Worm (Caenorhabditis elegans) whole organism, midembryonic: Measurements from ENCODE around the gene K03H9.3.

Source experiments
- T22C8.4 ChIP-seq: fragments of 200-800 bp; sonication (Bioruptor generic); IDR thresholded peaks from 2 replicates; pipeline ENCODE4 v1.3.6; 2022; ENCODE audit warnings: missing genetic modification characterization, missing compliant biosample characterization
- cog-1 ChIP-seq: sonication (generic microtip); optimal IDR thresholded peaks from 2 replicates; lab custom pipeline; 2016; ENCODE audit warnings: missing genetic modification characterization, missing compliant biosample characterization
- klf-2 ChIP-seq: fragments of 200-800 bp; sonication (Bioruptor generic); conservative IDR thresholded peaks from 2 replicates; pipeline ENCODE4 v1.3.6; 2022; ENCODE audit warnings: missing genetic modification reagents, missing genetic modification characterization, missing compliant biosample characterization
- ztf-29 ChIP-seq: fragments of 200-800 bp; sonication (Bioruptor generic); IDR thresholded peaks from 2 replicates; pipeline ENCODE4 v1.3.6; 2022; ENCODE audit warnings: missing genetic modification reagents, missing genetic modification characterization, missing compliant biosample characterization

DNA sequence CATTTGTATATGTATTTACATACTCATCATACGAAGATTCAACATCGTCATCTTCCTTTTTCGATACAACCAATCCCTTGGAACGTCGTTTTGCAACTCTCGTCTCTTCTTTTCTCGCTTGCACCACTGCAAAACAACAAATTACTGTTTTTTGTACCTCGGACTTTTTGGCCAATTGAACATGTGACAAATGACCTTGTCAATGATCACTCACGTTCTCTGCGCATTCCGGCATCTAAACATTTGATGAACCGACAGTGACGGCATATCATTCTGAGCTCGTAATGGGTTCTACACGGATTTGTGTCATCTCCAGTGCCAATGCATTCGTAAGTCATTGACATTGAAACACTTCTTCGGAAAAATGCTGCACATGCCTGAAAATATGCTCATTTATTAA lies 25.3 kb downstream of the K03H9.3 start:
- no peak for TF ChIP-seq cog-1
- no peak for TF ChIP-seq ztf-29
- no peak for TF ChIP-seq klf-2
- no peak for TF ChIP-seq T22C8.4 (GFP tag; lab: Robert Waterston, UW)
